Worm (Caenorhabditis elegans): ENCODE data around the gene C06E1.7.

- no peak for TF ChIP-seq fkh-10 (GFP tag; optimal IDR thresholded peaks at IDR 0.05)
- no peak for TF ChIP-seq egl-27 (tag; optimal IDR thresholded peaks at IDR 0.05)
- no peak for TF ChIP-seq jun-1 (tag; optimal IDR thresholded peaks at IDR 0.05)
- TF ChIP-seq pqm-1 (tag; optimal IDR thresholded peaks at IDR 0.05), result no peak
- TF ChIP-seq ceh-9 (tag; optimal IDR thresholded peaks at IDR 0.05), result no peak
- no peak for TF ChIP-seq skn-1 (tag; optimal IDR thresholded peaks at IDR 0.05)
- no peak for TF ChIP-seq snpc-4 (tag; optimal IDR thresholded peaks at IDR 0.05)
- no peak for TF ChIP-seq nhr-11 (tag; optimal IDR thresholded peaks at IDR 0.05)
- no peak for TF ChIP-seq ama-1 (optimal IDR thresholded peaks at IDR 0.05)
- no peak for TF ChIP-seq nhr-12 (tag; optimal IDR thresholded peaks at IDR 0.05)
- no peak for TF ChIP-seq pha-4 (tag; optimal IDR thresholded peaks at IDR 0.05)
- no peak for TF ChIP-seq elt-1 (tag; optimal IDR thresholded peaks at IDR 0.05)
- no peak for TF ChIP-seq aly-2 (tag; optimal IDR thresholded peaks at IDR 0.05)
- TF ChIP-seq nhr-76 (tag; optimal IDR thresholded peaks at IDR 0.05), result no peak
Observed at ce11 chrIII:8596692-8597091, 3.2 kb upstream of the C06E1.7 start.
